Worm (Caenorhabditis elegans) whole organism, young adult: ENCODE results near the gene ZK673.11.

ENCODE experiments used
- B0035.1 ChIP-seq: sonication (generic microtip); optimal IDR thresholded peaks from 2 replicates; lab custom pipeline; 2016; ENCODE audit warnings: missing genetic modification characterization, mild to moderate bottlenecking, missing compliant biosample characterization, missing genotype, missing genetic modification reagents
- Y53G8AR.9 ChIP-seq: fragments of 200-800 bp; sonication (Bioruptor generic); conservative IDR thresholded peaks from 2 replicates; pipeline ENCODE4 v1.3.6; 2022; ENCODE audit warnings: missing genetic modification reagents, missing genetic modification characterization, missing compliant biosample characterization
- Y67H2A.10 ChIP-seq: fragments of 200-800 bp; sonication (Bioruptor generic); conservative IDR thresholded peaks from 2 replicates; pipeline ENCODE4 v1.3.6; 2022; ENCODE audit warnings: missing genetic modification reagents, missing genetic modification characterization, missing compliant biosample characterization
- ceh-27 ChIP-seq: fragments of 200-800 bp; sonication (Bioruptor generic); optimal IDR thresholded peaks from 2 replicates; lab custom pipeline; 2018; ENCODE audit warnings: mild to moderate bottlenecking, missing genetic modification characterization, moderate library complexity, missing compliant biosample characterization
- nhr-90 ChIP-seq: sonication (generic microtip); optimal IDR thresholded peaks from 2 replicates; lab custom pipeline; 2016; ENCODE audit warnings: missing genotype, mild to moderate bottlenecking, missing genetic modification characterization, missing compliant biosample characterization
- rcor-1 ChIP-seq: fragments of 200-800 bp; sonication (Bioruptor generic); IDR thresholded peaks from 2 replicates; pipeline ENCODE4 v1.3.6; 2022; ENCODE audit warnings: missing genetic modification reagents, missing genetic modification characterization, missing compliant biosample characterization

DNA sequence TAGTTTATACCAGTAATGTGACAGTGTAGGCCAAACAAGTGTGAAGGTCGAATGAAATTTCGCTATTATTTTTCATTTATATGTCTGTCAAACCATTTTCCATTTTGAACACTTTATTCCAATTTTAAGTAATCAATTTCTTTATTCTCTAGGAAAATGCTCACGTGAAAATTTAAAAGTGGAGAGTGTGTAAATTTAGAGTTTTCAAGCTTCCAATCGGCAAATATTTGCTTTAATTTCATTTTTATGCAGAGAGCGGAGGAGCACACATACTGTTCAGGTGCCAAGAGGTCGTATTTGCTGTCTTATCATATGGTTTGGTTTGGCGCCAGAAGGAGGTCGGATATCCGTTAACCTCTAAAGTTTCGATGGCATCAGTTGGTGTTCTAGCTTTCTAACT, 10.3 kb upstream of the ZK673.11 start:
- TF ChIP-seq Y67H2A.10 (GFP tag; lab: Robert Waterston, UW): no peak
- TF ChIP-seq Y53G8AR.9 (GFP tag; lab: Robert Waterston, UW): 0 out of 2 replicates have a peak, but pooled peaks have one; percentile 9
- no peak for TF ChIP-seq nhr-90
- TF ChIP-seq ceh-27 (GFP tag; lab: Kevin White, UChicago): no peak
- no peak for TF ChIP-seq B0035.1 (tag; lab: Kevin White, UChicago)
- no peak for TF ChIP-seq rcor-1 (GFP tag; lab: Robert Waterston, UW)
